Worm (Caenorhabditis elegans) whole organism, late embryonic: ENCODE data around the gene C54F6.12.

ENCODE experiments used
- ceh-45 ChIP-seq: fragments of 200-800 bp; sonication (Bioruptor generic); IDR thresholded peaks from 2 replicates; pipeline ENCODE4 v1.3.6; 2022; ENCODE audit warnings: missing genetic modification reagents, missing genetic modification characterization, missing compliant biosample characterization
- dmd-4 ChIP-seq: sonication (generic microtip); optimal IDR thresholded peaks from 2 replicates; lab custom pipeline; 2016; ENCODE audit warnings: borderline replicate concordance, missing genetic modification characterization, missing compliant biosample characterization
- ets-4 ChIP-seq: sonication (generic microtip); optimal IDR thresholded peaks from 2 replicates; lab custom pipeline; 2016; ENCODE audit warnings: missing genetic modification characterization, missing compliant biosample characterization
- fkh-10 ChIP-seq: fragments of 150-350 bp; optimal IDR thresholded peaks from 2 replicates; lab custom pipeline; 2014; ENCODE audit warnings: missing biosample characterization, missing genetic modification reagents, missing genetic modification characterization
- mec-3 ChIP-seq: sonication (generic microtip); optimal IDR thresholded peaks from 2 replicates; lab custom pipeline; 2016; ENCODE audit warnings: borderline replicate concordance, missing genetic modification characterization, missing compliant biosample characterization
- sox-2 ChIP-seq: fragments of 200-800 bp; sonication (Bioruptor generic); IDR thresholded peaks from 2 replicates; pipeline ENCODE4 v1.3.6; 2022; ENCODE audit warnings: missing genetic modification reagents, missing genetic modification characterization, missing compliant biosample characterization
- tbx-2 ChIP-seq: sonication (generic microtip); optimal IDR thresholded peaks from 2 replicates; lab custom pipeline; 2016; ENCODE audit warnings: missing genetic modification characterization, missing compliant biosample characterization
- ttx-3 ChIP-seq: sonication (generic microtip); optimal IDR thresholded peaks from 2 replicates; lab custom pipeline; 2016; ENCODE audit warnings: missing genetic modification reagents, missing genetic modification characterization, missing compliant biosample characterization
- unc-55 ChIP-seq: sonication (generic microtip); optimal IDR thresholded peaks from 2 replicates; lab custom pipeline; 2017; ENCODE audit warnings: missing biosample characterization, missing genetic modification reagents, missing genetic modification characterization

DNA sequence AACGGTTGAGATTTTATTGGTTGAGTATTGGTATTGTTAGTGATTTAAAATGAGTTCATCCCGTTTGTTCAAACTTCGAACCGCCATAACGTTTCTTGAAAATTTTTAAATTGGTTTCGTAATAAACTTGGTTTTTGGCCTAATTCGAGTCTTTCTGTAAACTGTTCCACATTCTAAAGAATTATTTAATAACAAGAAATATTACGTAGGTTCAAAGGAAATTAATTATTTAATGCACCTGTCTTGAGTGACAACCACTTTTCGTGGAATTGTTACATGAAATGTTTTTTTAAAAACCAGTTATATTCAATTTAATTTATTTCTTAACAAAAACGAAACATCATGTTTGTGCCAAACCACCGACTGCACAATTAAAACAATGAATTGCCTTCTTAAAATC is 36.7 kb downstream of the C54F6.12 start:
- no peak for TF ChIP-seq sox-2 (GFP tag; lab: Robert Waterston, UW)
- no peak for TF ChIP-seq unc-55 (GFP tag; lab: Kevin White, UChicago)
- TF ChIP-seq dmd-4: no peak
- no peak for TF ChIP-seq tbx-2 (tag; lab: Kevin White, UChicago)
- TF ChIP-seq ets-4 (tag; lab: Kevin White, UChicago): no peak
- TF ChIP-seq mec-3 (tag; lab: Kevin White, UChicago): no peak
- no peak for TF ChIP-seq ttx-3 (tag; lab: Kevin White, UChicago)
- TF ChIP-seq ceh-45 (GFP tag; lab: Robert Waterston, UW): no peak
- no peak for TF ChIP-seq fkh-10 (GFP tag; lab: Kevin White, UChicago)
